Worm (Caenorhabditis elegans) whole organism, L4 larva: ENCODE data around the gene ZK856.4.

Source experiments
- aha-1 ChIP-seq: fragments of 150-350 bp; peaks from one replicate; lab custom pipeline; 2014; ENCODE audit warnings: missing biosample characterization, missing genetic modification characterization
- ama-1 ChIP-seq: fragments of 150-350 bp; optimal IDR thresholded peaks from 2 replicates; lab custom pipeline; 2014; ENCODE audit warnings: inconsistent platforms, mixed read lengths
- ceh-28 ChIP-seq: fragments of 150-350 bp; optimal IDR thresholded peaks from 2 replicates; lab custom pipeline; 2014; ENCODE audit warnings: missing biosample characterization, missing genetic modification reagents, missing genetic modification characterization
- fos-1 ChIP-seq: fragments of 150-350 bp; optimal IDR thresholded peaks from 2 replicates; lab custom pipeline; 2014; ENCODE audit warnings: missing biosample characterization, missing genetic modification characterization
- lin-15B ChIP-seq: fragments of 150-350 bp; sonication (generic microtip); optimal IDR thresholded peaks from 3 replicates; lab custom pipeline; 2014; ENCODE audit warnings: missing biosample characterization, missing genetic modification characterization
- nhr-102 ChIP-seq: sonication (generic microtip); optimal IDR thresholded peaks from 2 replicates; lab custom pipeline; 2016; ENCODE audit warnings: mild to moderate bottlenecking, missing genetic modification characterization, moderate library complexity, missing compliant biosample characterization
- nhr-11 ChIP-seq: fragments of 150-350 bp; optimal IDR thresholded peaks from 2 replicates; lab custom pipeline; 2014; ENCODE audit warnings: missing biosample characterization, missing genetic modification characterization
- tag-97 ChIP-seq: fragments of 200-800 bp; sonication (Bioruptor generic); IDR thresholded peaks from 2 replicates; pipeline ENCODE4 v1.3.6; 2022; ENCODE audit warnings: missing genetic modification characterization, missing compliant biosample characterization

ce11 chrV:10224619-10225018, 41.5 kb downstream of the ZK856.4 start:
- no peak for TF ChIP-seq nhr-11 (tag; lab: Kevin White, UChicago)
- TF ChIP-seq ceh-28 (tag; lab: Kevin White, UChicago) = no peak
- TF ChIP-seq ama-1 (lab: Kevin White, UChicago) = no peak
- TF ChIP-seq nhr-102 (tag; lab: Kevin White, UChicago) = no peak
- TF ChIP-seq tag-97 = no peak
- TF ChIP-seq lin-15B (tag; lab: Kevin White, UChicago) = no peak
- TF ChIP-seq aha-1 (tag; lab: Kevin White, UChicago) = no peak
- TF ChIP-seq fos-1 (tag; lab: Kevin White, UChicago) = no peak
